Worm (Caenorhabditis elegans): ENCODE measurements around the gene R07B1.5.
A peak's percentile ranks its signal among the peaks of the same experiment; 100 is the strongest.

The R07B1.5 gene

DNA sequence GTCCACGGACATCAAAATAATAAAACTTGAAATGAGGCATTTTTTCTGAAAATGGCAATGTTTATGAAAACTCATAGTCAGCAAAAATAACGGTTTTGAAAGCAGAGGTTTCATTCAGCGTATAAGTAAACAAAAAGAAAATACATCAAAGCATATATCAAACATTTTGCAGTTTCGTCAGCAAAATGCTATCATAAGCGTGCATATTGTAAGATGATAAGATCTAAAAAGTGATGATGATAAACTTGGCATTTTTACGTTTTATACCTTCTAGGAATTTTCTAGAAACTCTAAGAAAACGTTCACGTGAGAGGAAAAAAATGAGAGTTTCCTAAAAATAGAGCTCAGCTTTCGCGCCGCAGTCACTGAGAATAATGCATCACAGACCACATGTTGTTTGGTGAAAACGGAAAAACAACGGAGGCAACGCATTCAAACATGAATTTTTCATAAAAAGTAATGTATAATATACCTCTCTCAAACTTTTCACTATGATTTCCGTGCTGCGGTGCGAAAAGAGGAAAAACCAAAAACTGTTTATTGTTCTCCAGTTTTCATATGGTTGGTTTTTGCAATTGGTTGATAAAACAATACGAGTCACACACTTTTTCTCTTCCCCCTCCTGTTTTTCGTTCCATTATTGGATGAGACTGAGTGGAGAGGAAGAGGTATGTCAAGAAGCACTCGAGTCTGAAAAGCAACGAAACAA, at the start of gene R07B1.5, which contains the start of gene gst-36:
R07B1.5 (plus strand) TSS at position 665 of the 709 bp plus-strand sequence.
gst-36 (minus strand) TSS at position 45 of the 709 bp plus-strand sequence.
- no peak for TF ChIP-seq nhr-12 (tag; optimal IDR thresholded peaks at IDR 0.05)
- no peak for TF ChIP-seq drap-1 (GFP tag; optimal IDR thresholded peaks at IDR 0.05)
- TF ChIP-seq snpc-4 (tag; optimal IDR thresholded peaks at IDR 0.05), result no peak
- no peak for TF ChIP-seq ceh-83 (GFP tag; optimal IDR thresholded peaks at IDR 0.05)
- no peak for TF ChIP-seq nhr-28 (tag; optimal IDR thresholded peaks at IDR 0.05)

DNA sequence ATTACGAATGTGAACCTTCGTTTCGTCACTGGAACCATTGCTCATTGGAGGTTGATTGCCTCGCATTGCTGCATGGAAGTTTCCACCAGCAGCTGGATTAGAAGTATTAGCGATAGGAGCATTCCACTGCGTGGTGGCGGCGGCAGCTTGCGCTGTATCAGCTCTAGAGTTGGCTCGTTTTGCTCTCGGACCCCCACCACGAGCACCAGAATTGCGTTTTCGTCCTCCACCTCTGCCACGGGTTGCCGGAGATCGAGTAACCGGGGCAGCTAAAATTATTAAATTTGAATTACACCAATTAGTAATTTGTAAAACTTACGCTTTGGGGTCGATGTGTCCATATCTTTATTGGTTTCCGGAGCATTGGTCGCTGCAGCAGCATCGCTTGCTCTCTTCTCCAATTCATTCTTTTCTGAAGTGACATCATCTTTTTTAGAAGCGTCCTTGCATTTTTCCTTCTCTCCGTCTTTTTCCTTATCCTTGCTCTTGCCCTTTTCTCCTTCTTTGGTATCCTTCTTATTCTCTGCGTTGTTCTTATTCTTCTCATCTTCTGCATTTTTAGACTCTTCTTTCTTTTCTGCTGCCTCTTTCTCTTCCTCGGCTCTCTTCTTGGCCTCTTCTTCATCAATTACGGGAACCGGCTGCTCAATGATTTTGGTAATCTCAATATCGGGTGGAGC, 49.1 kb upstream of the R07B1.5 start:
- TF ChIP-seq sptf-1 (tag; optimal IDR thresholded peaks at IDR 0.05) (no peak), pha-4 (tag; optimal IDR thresholded peaks at IDR 0.05) (no peak), nhr-28 (tag; optimal IDR thresholded peaks at IDR 0.05) (no peak), lin-32 (GFP tag; optimal IDR thresholded peaks at IDR 0.05) (no peak), sem-2 (GFP tag; optimal IDR thresholded peaks at IDR 0.05) (no peak), flh-1 (GFP tag; optimal IDR thresholded peaks at IDR 0.05) (no peak), snpc-4 (tag; optimal IDR thresholded peaks at IDR 0.05) (no peak), bed-3 (GFP tag; optimal IDR thresholded peaks at IDR 0.05) (no peak), ztf-11 (tag; optimal IDR thresholded peaks at IDR 0.05) (no peak), cnd-1 (tag; optimal IDR thresholded peaks at IDR 0.05) (no peak), ceh-39 (tag; optimal IDR thresholded peaks at IDR 0.05) (no peak), mab-5 (tag; optimal IDR thresholded peaks at IDR 0.05) (no peak)

DNA sequence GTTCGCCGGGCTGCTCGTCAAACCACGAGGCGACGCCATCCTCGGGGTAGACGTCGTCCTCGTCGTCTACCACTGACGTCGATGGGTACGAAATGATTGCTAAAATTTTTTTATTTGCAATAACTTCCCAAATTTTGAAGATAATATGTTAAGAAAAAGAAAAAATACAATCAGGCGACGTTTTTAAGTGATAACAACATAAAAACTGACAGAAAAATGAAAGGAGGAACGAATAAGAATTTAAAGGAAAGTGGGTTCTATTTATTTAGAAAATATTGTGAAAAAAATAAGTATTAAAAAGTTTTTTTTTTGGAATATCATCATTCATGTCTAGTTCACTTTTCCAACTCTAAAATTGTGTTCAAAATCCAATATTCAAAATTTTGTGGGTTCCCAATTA, 41.2 kb upstream of the R07B1.5 start, which contains the start of gene dpy-22:
dpy-22 (minus strand) TSS at position 101 of the 400 bp plus-strand sequence.
- no peak for TF ChIP-seq nhr-28 (tag; optimal IDR thresholded peaks at IDR 0.05)
- no peak for TF ChIP-seq unc-62 (GFP tag; optimal IDR thresholded peaks at IDR 0.05)
- no peak for TF ChIP-seq hlh-1 (tag; optimal IDR thresholded peaks at IDR 0.05)

DNA sequence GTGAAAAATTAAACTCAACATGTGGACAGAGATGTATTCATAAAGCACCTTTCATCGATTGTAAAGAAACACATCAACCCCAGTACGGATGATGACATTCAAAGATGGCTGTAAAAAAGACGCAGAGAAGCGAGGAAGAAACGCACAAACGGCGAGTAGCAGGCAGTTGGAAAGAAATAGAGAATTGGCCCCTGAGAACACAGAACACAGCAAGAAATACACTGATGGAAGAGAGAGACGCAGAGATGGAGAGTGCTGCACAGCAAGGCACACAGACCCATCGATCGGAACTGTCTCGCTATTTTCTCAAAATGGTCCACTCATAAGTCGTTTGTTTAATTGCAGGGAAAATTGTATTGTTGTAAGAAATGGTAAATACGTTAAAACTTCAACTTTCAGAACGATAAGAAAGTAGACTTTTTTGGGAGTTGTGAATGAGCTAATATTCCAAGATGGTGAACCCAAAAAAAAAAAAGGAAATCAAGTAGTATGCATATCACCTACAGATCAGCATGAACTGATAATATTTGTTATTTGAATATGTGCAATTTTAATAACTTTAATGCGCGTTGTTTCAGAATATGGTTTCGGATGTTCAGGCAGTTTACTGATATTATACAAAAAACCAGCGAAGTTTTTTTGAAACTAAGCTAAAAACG, 40.6 kb upstream of the R07B1.5 start:
- no peak for TF ChIP-seq lin-32 (GFP tag; optimal IDR thresholded peaks at IDR 0.05)
- peak; percentile 63 for TF ChIP-seq unc-120 (tag; optimal IDR thresholded peaks at IDR 0.05; ENCODE audit: poor library complexity, severe bottlenecking)
- no peak for TF ChIP-seq elt-3 (tag; optimal IDR thresholded peaks at IDR 0.05)
- TF ChIP-seq zip-8 (tag; optimal IDR thresholded peaks at IDR 0.05), result no peak
- TF ChIP-seq lin-13 (tag; optimal IDR thresholded peaks at IDR 0.05), result peak; percentile 30
- no peak for TF ChIP-seq ceh-39 (tag; optimal IDR thresholded peaks at IDR 0.05)
- no peak for TF ChIP-seq ztf-11 (tag; optimal IDR thresholded peaks at IDR 0.05)
- no peak for TF ChIP-seq unc-39 (tag; optimal IDR thresholded peaks at IDR 0.05)
- no peak for TF ChIP-seq elt-1 (tag; optimal IDR thresholded peaks at IDR 0.05; ENCODE audit: borderline replicate concordance, insufficient read depth)
- TF ChIP-seq unc-62 (GFP tag; optimal IDR thresholded peaks at IDR 0.05), result no peak
- TF ChIP-seq ceh-83 (GFP tag; optimal IDR thresholded peaks at IDR 0.05), result no peak
- no peak for TF ChIP-seq snpc-4 (tag; optimal IDR thresholded peaks at IDR 0.05)
- TF ChIP-seq blmp-1 (tag; optimal IDR thresholded peaks at IDR 0.05), result no peak
- peak; percentile 6 for TF ChIP-seq nhr-2 (tag; optimal IDR thresholded peaks at IDR 0.05)
- TF ChIP-seq mls-2 (tag; optimal IDR thresholded peaks at IDR 0.05), result peak; percentile 51
- no peak for TF ChIP-seq nhr-12 (tag; optimal IDR thresholded peaks at IDR 0.05)
- peak; percentile 45 for TF ChIP-seq sptf-1 (tag; optimal IDR thresholded peaks at IDR 0.05)
- no peak for TF ChIP-seq drap-1 (GFP tag; optimal IDR thresholded peaks at IDR 0.05)
- peak; percentile 25 for TF ChIP-seq hlh-1 (tag; optimal IDR thresholded peaks at IDR 0.05)
- TF ChIP-seq lsy-2 (tag; optimal IDR thresholded peaks at IDR 0.05), result no peak
- no peak for TF ChIP-seq mab-5 (tag; optimal IDR thresholded peaks at IDR 0.05)
- no peak for TF ChIP-seq nhr-237 (tag; optimal IDR thresholded peaks at IDR 0.05)
- no peak for TF ChIP-seq ces-1 (GFP tag; optimal IDR thresholded peaks at IDR 0.05)
- TF ChIP-seq cnd-1 (tag; optimal IDR thresholded peaks at IDR 0.05), result no peak
- TF ChIP-seq nhr-76 (tag; optimal IDR thresholded peaks at IDR 0.05), result no peak
- TF ChIP-seq bed-3 (GFP tag; optimal IDR thresholded peaks at IDR 0.05), result no peak
- no peak for TF ChIP-seq flh-1 (GFP tag; optimal IDR thresholded peaks at IDR 0.05)
- TF ChIP-seq mep-1 (tag; optimal IDR thresholded peaks at IDR 0.05), result no peak
- TF ChIP-seq ceh-43 (GFP tag; optimal IDR thresholded peaks at IDR 0.05), result no peak
- no peak for TF ChIP-seq sem-2 (GFP tag; optimal IDR thresholded peaks at IDR 0.05)
- no peak for TF ChIP-seq M03D4.4 (tag; optimal IDR thresholded peaks at IDR 0.05)
- TF ChIP-seq tbx-8 (GFP tag; optimal IDR thresholded peaks at IDR 0.05), result no peak
- TF ChIP-seq pha-4 (tag; optimal IDR thresholded peaks at IDR 0.05), result peak; percentile 73
- peak; percentile 62 for TF ChIP-seq ham-2 (GFP tag; optimal IDR thresholded peaks at IDR 0.05)

All from whole organism, mixed stage, embryonic.